Fruit fly (Drosophila melanogaster) whole organism, pupa: ENCODE results near the gene insv.
A peak's percentile ranks its signal among the peaks of the same experiment; 100 is the strongest.

Experiments used
- CG12605 ChIP-seq: fragments of 200-800 bp; sonication (Bioruptor generic); IDR thresholded peaks from 2 replicates; pipeline ENCODE4 v1.3.6; 2022; ENCODE audit warnings: missing biosample characterization, missing genetic modification characterization
- CG13204 ChIP-seq: fragments of 200-800 bp; sonication (Bioruptor generic); optimal IDR thresholded peaks from 2 replicates; lab custom pipeline; 2018; ENCODE audit warnings: missing biosample characterization, mild to moderate bottlenecking, missing genetic modification characterization, moderate library complexity
- CG32121 ChIP-seq: fragments of 200-800 bp; sonication (Bioruptor generic); IDR thresholded peaks from 2 replicates; pipeline ENCODE4 v1.3.6; 2022; ENCODE audit warnings: missing biosample characterization, missing genetic modification characterization
- CG4496 ChIP-seq: fragments of 200-800 bp; sonication (Bioruptor generic); IDR thresholded peaks from 3 replicates; pipeline ENCODE4 v1.3.6; 2022; ENCODE audit warnings: missing biosample characterization, missing genetic modification characterization
- CG8301 ChIP-seq: fragments of 200-800 bp; sonication (Bioruptor generic); optimal IDR thresholded peaks from 2 replicates; lab custom pipeline; 2018; ENCODE audit warnings: missing biosample characterization, mild to moderate bottlenecking, missing genetic modification characterization
- D1 ChIP-seq: fragments of 200-800 bp; sonication (Bioruptor generic); optimal IDR thresholded peaks from 2 replicates; lab custom pipeline; 2018; ENCODE audit warnings: missing biosample characterization, mild to moderate bottlenecking, missing genetic modification characterization, moderate library complexity
- EcR ChIP-seq: fragments of 200-800 bp; sonication (Bioruptor generic); optimal IDR thresholded peaks from 3 replicates; lab custom pipeline; 2019; ENCODE audit warnings: missing biosample characterization, missing genetic modification characterization, mild to moderate bottlenecking, moderate library complexity, missing genetic modification reagents
- Ets98B ChIP-seq: fragments of 200-800 bp; sonication (Bioruptor generic); IDR thresholded peaks from 2 replicates; pipeline ENCODE4 v1.3.6; 2022; ENCODE audit warnings: missing biosample characterization, missing genetic modification characterization
- Snoo ChIP-seq: fragments of 200-800 bp; sonication (Bioruptor generic); optimal IDR thresholded peaks from 3 replicates; lab custom pipeline; 2017; ENCODE audit warnings: missing biosample characterization, mild to moderate bottlenecking, missing genetic modification characterization, inconsistent platforms
- fd96Ca ChIP-seq: fragments of 200-800 bp; sonication (Bioruptor generic); IDR thresholded peaks from 3 replicates; pipeline ENCODE4 v1.3.6; 2022; ENCODE audit warnings: missing biosample characterization, missing genetic modification characterization
- gl ChIP-seq: fragments of 200-800 bp; sonication (Bioruptor generic); optimal IDR thresholded peaks from 2 replicates; lab custom pipeline; 2018; ENCODE audit warnings: missing biosample characterization, mild to moderate bottlenecking, missing genetic modification characterization

DNA sequence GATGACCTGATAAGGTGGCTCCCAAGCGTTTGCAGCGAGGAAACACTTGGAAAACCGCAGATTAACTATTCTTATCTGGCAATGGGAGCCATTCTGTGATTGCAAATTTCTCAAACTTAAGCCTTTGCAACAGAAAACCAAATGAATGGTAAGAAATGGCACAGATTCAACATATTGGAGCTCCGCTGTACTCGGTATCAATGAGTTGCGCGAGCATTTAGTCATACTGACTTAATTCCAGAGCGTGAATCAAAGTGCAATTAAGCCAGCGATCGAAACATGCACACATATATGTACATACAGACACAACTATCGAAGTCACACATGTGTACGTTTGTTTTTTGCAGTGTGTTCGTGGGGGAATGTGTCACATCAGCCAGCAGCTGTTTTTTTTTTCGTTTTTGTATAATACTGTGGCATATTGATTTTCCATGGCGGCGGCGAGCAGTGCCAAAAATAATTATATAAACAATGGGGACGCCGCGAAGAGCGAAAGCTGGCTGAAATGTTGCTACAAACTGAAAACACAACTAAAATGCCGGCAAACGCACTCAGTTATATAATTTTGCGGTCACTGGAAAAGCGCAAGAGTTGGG is 7.8 kb upstream of the insv start:
- TF ChIP-seq EcR (GFP tag; lab: Kevin White, UChicago) (peak; percentile 72), gl (peak; percentile 42), CG32121 (GFP tag; lab: Robert Waterston, UW) (peak; percentile 17; the same call in 1 of the 2 replicates), D1 (tag; lab: Kevin White, UChicago) (no peak), fd96Ca (GFP tag; lab: Robert Waterston, UW) (peak; percentile 62; the same call in 1 of the 3 replicates), CG13204 (no peak), CG12605 (GFP tag; lab: Robert Waterston, UW) (peak; percentile 21; the same call in 1 of the 2 replicates), Snoo (no peak), Ets98B (GFP tag; lab: Robert Waterston, UW) (peak; percentile 40), CG4496 (GFP tag; lab: Robert Waterston, UW) (peak; percentile 46; the same call in 1 of the 3 replicates), CG8301 (tag; lab: Kevin White, UChicago) (peak; percentile 41)
